Fruit fly (Drosophila melanogaster): ENCODE measurements around the gene Rnf11.
"Not testable (repeated sequence)": the region's sequence is repeated elsewhere in the genome, so short reads cannot be mapped to it uniquely, and the experiment has no call there.

DNA sequence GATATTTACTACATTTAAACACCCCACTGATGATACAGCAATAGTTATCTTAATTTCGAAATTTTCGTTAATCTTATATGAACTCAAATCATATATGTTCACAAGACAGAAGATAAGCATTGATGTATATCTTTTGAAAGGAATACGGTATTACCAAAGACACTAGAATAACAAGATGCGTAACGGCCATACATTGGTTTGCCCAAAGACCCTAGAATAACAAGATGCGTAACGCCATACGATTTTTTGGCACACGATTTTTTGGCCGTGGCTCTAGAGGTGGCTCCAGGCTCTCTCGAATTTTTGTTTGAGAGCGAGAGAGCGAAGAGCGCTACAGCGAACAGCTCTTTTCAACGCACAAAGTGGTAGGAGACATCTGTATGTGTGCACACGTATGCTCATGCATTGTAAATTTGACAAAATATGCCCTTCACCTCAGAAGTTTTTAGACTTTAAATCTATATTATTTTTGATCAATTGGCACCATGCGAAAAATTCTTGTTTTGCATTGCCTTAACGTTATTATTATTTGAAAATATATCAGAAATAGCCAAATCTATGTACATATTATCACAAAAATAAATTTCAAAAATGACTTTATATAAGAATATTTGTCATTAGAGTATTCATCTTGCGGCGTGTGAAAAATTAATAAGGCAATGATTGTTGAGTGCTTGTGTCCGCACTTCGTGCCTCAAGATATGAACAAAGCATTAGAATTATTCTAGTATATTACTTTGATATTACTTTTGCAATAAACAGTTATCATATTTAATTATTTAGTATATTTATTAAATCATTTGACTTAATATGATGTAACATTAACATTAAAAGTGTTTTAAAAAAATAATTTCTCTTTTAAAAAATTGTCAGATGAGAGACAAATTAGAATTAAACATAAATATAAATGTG is 8.0 kb upstream of the Rnf11 start, which contains the start of gene Syt7:
- not testable (repeated sequence) for TF ChIP-seq dmrt93B (GFP tag; optimal IDR thresholded peaks at IDR 0.05); pan (optimal IDR thresholded peaks at IDR 0.05)

Data from whole organism, wandering third instar larva.